Fruit fly (Drosophila melanogaster) whole organism, adult: Measurements from ENCODE around the gene CG4880.

Source experiments
- CG12768 ChIP-seq: fragments of 200-800 bp; sonication (Bioruptor generic); optimal IDR thresholded peaks from 2 replicates; lab custom pipeline; 2017; ENCODE audit warnings: missing biosample characterization, missing genetic modification characterization, mild to moderate bottlenecking, moderate library complexity, missing genetic modification reagents
- CG14711 ChIP-seq: fragments of 200-800 bp; sonication (Bioruptor generic); optimal IDR thresholded peaks from 2 replicates; lab custom pipeline; 2018; ENCODE audit warnings: missing biosample characterization, mild to moderate bottlenecking, missing genetic modification characterization, moderate library complexity
- CG33017 ChIP-seq: fragments of 200-800 bp; sonication (Bioruptor generic); optimal IDR thresholded peaks from 2 replicates; lab custom pipeline; 2018; ENCODE audit warnings: missing biosample characterization, mild to moderate bottlenecking, missing genetic modification characterization, moderate library complexity
- CG5204 ChIP-seq: fragments of 200-800 bp; sonication (Bioruptor generic); optimal IDR thresholded peaks from 2 replicates; lab custom pipeline; 2016; ENCODE audit warnings: missing biosample characterization, missing genetic modification characterization
- CG7101 ChIP-seq: fragments of 200-800 bp; sonication (Bioruptor generic); optimal IDR thresholded peaks from 2 replicates; lab custom pipeline; 2018; ENCODE audit warnings: missing biosample characterization, mild to moderate bottlenecking, missing genetic modification characterization, moderate library complexity
- Hr96 ChIP-seq: fragments of 200-800 bp; sonication (Bioruptor generic); optimal IDR thresholded peaks from 2 replicates; lab custom pipeline; 2016; ENCODE audit warnings: missing biosample characterization, missing genetic modification characterization
- cnc ChIP-seq, 2 experiments: fragments of >200 bp; optimal IDR thresholded peaks; 2 replicates each; lab custom pipeline; 2017
- ovo ChIP-seq: fragments of 200-800 bp; sonication (Bioruptor generic); optimal IDR thresholded peaks from 2 replicates; lab custom pipeline; 2016; ENCODE audit warnings: missing biosample characterization, missing genetic modification characterization

DNA sequence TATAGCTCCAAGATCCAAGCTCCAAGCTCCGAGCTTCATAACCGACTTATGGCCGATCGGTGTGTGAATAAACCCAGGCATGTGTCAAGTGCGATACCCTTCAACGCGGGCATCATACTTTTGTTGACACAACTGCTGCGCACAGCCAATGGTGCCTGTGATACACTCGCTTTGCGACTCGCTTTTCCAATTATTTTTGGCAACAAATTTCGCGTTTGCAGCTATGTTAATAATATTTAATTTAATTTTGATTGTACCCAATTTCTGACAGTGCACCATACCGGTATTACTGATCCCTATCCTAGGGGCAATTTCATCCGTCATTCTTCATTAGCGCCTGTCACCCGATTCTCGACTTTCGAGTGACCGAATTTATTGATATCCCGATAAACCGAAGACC, 36.9 kb downstream of the CG4880 start:
- TF ChIP-seq ovo (GFP tag; lab: Kevin White, UChicago) (no peak), CG33017 (tag; lab: Kevin White, UChicago) (no peak), CG7101 (tag; lab: Kevin White, UChicago) (no peak), cnc (optimal IDR thresholded peaks at IDR 0.05; lab: Kevin White, UChicago) (no peak), CG5204 (GFP tag; lab: Kevin White, UChicago) (no peak), CG12768 (GFP tag; lab: Kevin White, UChicago) (no peak), CG14711 (tag; lab: Kevin White, UChicago) (no peak), Hr96 (GFP tag; lab: Kevin White, UChicago) (no peak)
